Worm (Caenorhabditis elegans): Measurements from ENCODE around the gene jmjd-1.1.

- no peak for TF ChIP-seq ztf-4 (tag; optimal IDR thresholded peaks at IDR 0.05)
- no peak for TF ChIP-seq ceh-9 (tag; optimal IDR thresholded peaks at IDR 0.05)
- no peak for TF ChIP-seq ama-1 (optimal IDR thresholded peaks at IDR 0.05)
- no peak for TF ChIP-seq nhr-11 (tag; optimal IDR thresholded peaks at IDR 0.05)
- TF ChIP-seq nhr-76 (tag; optimal IDR thresholded peaks at IDR 0.05) = no peak
- no peak for TF ChIP-seq snpc-4 (tag; optimal IDR thresholded peaks at IDR 0.05)
Observed at ce11 chrII:11823566-11824308, 17.4 kb downstream of the jmjd-1.1 start, which contains the start of gene Y6D1A.1.

Data from whole organism, L3 larva.